Fruit fly (Drosophila melanogaster) whole organism, embryonic: Measurements from ENCODE around the gene LysD.

Source experiments
- Awh ChIP-seq: fragments of 200-800 bp; sonication (Bioruptor generic); IDR thresholded peaks from 2 replicates; pipeline ENCODE4, ENCODE4 v1.3.6; 2022; ENCODE audit warnings: missing biosample characterization, missing genetic modification characterization
- CG1024 ChIP-seq: fragments of 200-800 bp; sonication (Bioruptor generic); IDR thresholded peaks from 2 replicates; pipeline ENCODE4 v1.3.6; 2022; ENCODE audit warnings: missing biosample characterization, missing genetic modification characterization
- CG11723 ChIP-seq: fragments of 200-800 bp; sonication (Bioruptor generic); optimal IDR thresholded peaks from 2 replicates; lab custom pipeline; 2017; ENCODE audit warnings: missing biosample characterization, mild to moderate bottlenecking, missing genetic modification characterization
- CG15073 ChIP-seq: fragments of 200-800 bp; sonication (Bioruptor generic); optimal IDR thresholded peaks from 2 replicates; lab custom pipeline; 2016; ENCODE audit warnings: missing biosample characterization, missing genetic modification characterization
- CG1602 ChIP-seq: fragments of 200-800 bp; sonication (Bioruptor generic); optimal IDR thresholded peaks from 3 replicates; lab custom pipeline; 2016; ENCODE audit warnings: missing biosample characterization, missing genetic modification characterization
- CG16815 ChIP-seq: fragments of 200-800 bp; sonication (Bioruptor generic); optimal IDR thresholded peaks from 3 replicates; lab custom pipeline; 2017; ENCODE audit warnings: missing biosample characterization, mild to moderate bottlenecking, missing genetic modification characterization
- CG1792 ChIP-seq: fragments of 200-800 bp; sonication (Bioruptor generic); optimal IDR thresholded peaks from 2 replicates; lab custom pipeline; 2016; ENCODE audit warnings: missing biosample characterization, missing genetic modification characterization
- CG2129 ChIP-seq: fragments of 200-800 bp; sonication (Bioruptor generic); IDR thresholded peaks from 2 replicates; pipeline ENCODE4 v1.3.6; 2022; ENCODE audit warnings: missing biosample characterization, missing genetic modification characterization; ENCODE audit not compliant: partially characterized antibody
- CG2678 ChIP-seq: fragments of 200-800 bp; sonication (Bioruptor generic); optimal IDR thresholded peaks from 3 replicates; lab custom pipeline; 2019; ENCODE audit warnings: missing biosample characterization, mild to moderate bottlenecking, missing genetic modification characterization, moderate library complexity
- CG3407 ChIP-seq: fragments of 200-800 bp; sonication (Bioruptor generic); optimal IDR thresholded peaks from 2 replicates; lab custom pipeline; 2018; ENCODE audit warnings: missing biosample characterization, mild to moderate bottlenecking, missing genetic modification characterization
- CG3847 ChIP-seq: fragments of 200-800 bp; sonication (Bioruptor generic); IDR thresholded peaks from 2 replicates; pipeline ENCODE4 v1.3.6; 2022; ENCODE audit warnings: missing biosample characterization, missing genetic modification characterization
- CG5245 ChIP-seq: fragments of 200-800 bp; sonication (Bioruptor generic); optimal IDR thresholded peaks from 3 replicates; lab custom pipeline; 2016; ENCODE audit warnings: missing biosample characterization, missing genetic modification characterization
- CG7556 ChIP-seq: fragments of 200-800 bp; sonication (Bioruptor generic); optimal IDR thresholded peaks from 2 replicates; lab custom pipeline; 2017; ENCODE audit warnings: missing biosample characterization, mild to moderate bottlenecking, missing genetic modification characterization
- CG8765 ChIP-seq: fragments of 200-800 bp; sonication (Bioruptor generic); IDR thresholded peaks from 2 replicates; pipeline ENCODE4 v1.3.6; 2022; ENCODE audit warnings: missing biosample characterization, missing genetic modification characterization
- CG9215 ChIP-seq: fragments of 200-800 bp; sonication (Bioruptor generic); IDR thresholded peaks from 2 replicates; pipeline ENCODE4 v1.3.6; 2022; ENCODE audit warnings: missing biosample characterization, missing genetic modification characterization
- CG9437 ChIP-seq: fragments of 200-800 bp; sonication (Bioruptor generic); optimal IDR thresholded peaks from 2 replicates; lab custom pipeline; 2018; ENCODE audit warnings: missing biosample characterization, mild to moderate bottlenecking, missing genetic modification characterization
- CG9932 ChIP-seq: fragments of 200-800 bp; sonication (Bioruptor generic); IDR thresholded peaks from 2 replicates; pipeline ENCODE4 v1.3.6; 2022; ENCODE audit warnings: missing biosample characterization, missing genetic modification characterization
- E2f1 ChIP-seq: fragments of 200-800 bp; sonication (Bioruptor generic); IDR thresholded peaks from 2 replicates; pipeline ENCODE4 v1.3.6; 2022; ENCODE audit warnings: missing biosample characterization, missing genetic modification characterization
- Ets65A ChIP-seq: fragments of 200-800 bp; sonication (Bioruptor generic); peaks from one replicate; lab custom pipeline; 2016; ENCODE audit warnings: missing biosample characterization, missing genetic modification characterization
- Hand ChIP-seq: fragments of 200-800 bp; sonication (Bioruptor generic); optimal IDR thresholded peaks from 2 replicates; lab custom pipeline; 2017; ENCODE audit warnings: mild to moderate bottlenecking, missing biosample characterization, missing genetic modification reagents, missing genetic modification characterization
- Hr78 ChIP-seq, 2 experiments: fragments of 200-800 bp in 1 of 2; fragments of >200 bp in 1 of 2; sonication (Bioruptor generic) in 1 of 2; optimal IDR thresholded peaks; 2 replicates each; lab custom pipeline; 2017 to 2019; ENCODE audit warnings: missing biosample characterization in 2 of 2, missing genetic modification characterization in 2 of 2, mild to moderate bottlenecking in 1 of 2, moderate library complexity in 1 of 2
- Lhr ChIP-seq: fragments of 200-800 bp; sonication (Bioruptor generic); optimal IDR thresholded peaks from 3 replicates; lab custom pipeline; 2017; ENCODE audit warnings: mild to moderate bottlenecking, missing biosample characterization, missing genetic modification reagents, missing genetic modification characterization
- MBD-R2 ChIP-seq: fragments of 200-800 bp; sonication (Bioruptor generic); IDR thresholded peaks from 2 replicates; pipeline ENCODE4 v1.3.6; 2022; ENCODE audit warnings: missing biosample characterization, missing genetic modification characterization
- Med ChIP-seq: fragments of 200-800 bp; sonication (Bioruptor generic); peaks from one replicate; lab custom pipeline; 2016; ENCODE audit warnings: missing biosample characterization, missing genetic modification characterization, mild to moderate bottlenecking, inconsistent platforms, moderate library complexity
- Myb ChIP-seq: fragments of 200-800 bp; sonication (Bioruptor generic); optimal IDR thresholded peaks from 2 replicates; lab custom pipeline; 2016; ENCODE audit warnings: missing biosample characterization, missing genetic modification characterization
- Ptx1 ChIP-seq: fragments of 200-800 bp; sonication (Bioruptor generic); IDR thresholded peaks from 2 replicates; pipeline ENCODE4 v1.3.6; 2022; ENCODE audit warnings: missing biosample characterization, missing genetic modification characterization
- Taf1 ChIP-seq: fragments of 200-800 bp; sonication (Bioruptor generic); IDR thresholded peaks from 2 replicates; pipeline ENCODE4 v1.3.6; 2022; ENCODE audit warnings: missing biosample characterization, missing genetic modification characterization
- caup ChIP-seq: fragments of 200-800 bp; sonication (Bioruptor generic); optimal IDR thresholded peaks from 3 replicates; lab custom pipeline; 2017; ENCODE audit warnings: missing biosample characterization, mild to moderate bottlenecking, missing genetic modification characterization, moderate library complexity; ENCODE audit not compliant: severe bottlenecking
- cg ChIP-seq: fragments of 200-800 bp; sonication (Bioruptor generic); optimal IDR thresholded peaks from 3 replicates; lab custom pipeline; 2019; ENCODE audit warnings: missing biosample characterization, mild to moderate bottlenecking, missing genetic modification characterization, moderate library complexity
- chinmo ChIP-seq: fragments of 200-800 bp; sonication (Bioruptor generic); IDR thresholded peaks from 4 replicates; pipeline ENCODE4 v1.3.6; 2022; ENCODE audit warnings: missing biosample characterization, missing genetic modification characterization; ENCODE audit not compliant: partially characterized antibody
- crc ChIP-seq: fragments of 200-800 bp; sonication (Bioruptor generic); optimal IDR thresholded peaks from 2 replicates; lab custom pipeline; 2016; ENCODE audit warnings: missing biosample characterization, missing genetic modification characterization
- da ChIP-seq: fragments of 200-800 bp; sonication (Bioruptor generic); optimal IDR thresholded peaks from 2 replicates; lab custom pipeline; 2016; ENCODE audit warnings: missing biosample characterization, missing genetic modification characterization
- dimm ChIP-seq: fragments of 200-800 bp; sonication (Bioruptor generic); IDR thresholded peaks from 2 replicates; pipeline ENCODE4 v1.3.6; 2022; ENCODE audit warnings: missing biosample characterization, missing genetic modification characterization
- dmrt99B ChIP-seq: fragments of 200-800 bp; sonication (Bioruptor generic); optimal IDR thresholded peaks from 2 replicates; lab custom pipeline; 2018; ENCODE audit warnings: missing biosample characterization, mild to moderate bottlenecking, missing genetic modification characterization, moderate library complexity
- dysf ChIP-seq: fragments of 200-800 bp; sonication (Bioruptor generic); IDR thresholded peaks from 3 replicates; pipeline ENCODE4 v1.3.6; 2022; ENCODE audit warnings: missing biosample characterization, missing genetic modification characterization
- fru ChIP-seq: fragments of >200 bp; optimal IDR thresholded peaks from 2 replicates; lab custom pipeline; 2017
- gcm ChIP-seq: fragments of 200-800 bp; sonication (Bioruptor generic); optimal IDR thresholded peaks from 2 replicates; lab custom pipeline; 2019; ENCODE audit warnings: missing biosample characterization, mild to moderate bottlenecking, missing genetic modification characterization, moderate library complexity
- grn ChIP-seq: fragments of 200-800 bp; sonication (Bioruptor generic); optimal IDR thresholded peaks from 3 replicates; lab custom pipeline; 2017; ENCODE audit warnings: missing biosample characterization, missing genetic modification characterization
- klu ChIP-seq: fragments of 200-800 bp; sonication (Bioruptor generic); IDR thresholded peaks from 2 replicates; pipeline ENCODE4 v1.3.6; 2022; ENCODE audit warnings: missing biosample characterization, missing genetic modification characterization
- lab ChIP-seq: fragments of 200-800 bp; sonication (Bioruptor generic); optimal IDR thresholded peaks from 3 replicates; lab custom pipeline; 2017; ENCODE audit warnings: missing biosample characterization, missing genetic modification characterization, mild to moderate bottlenecking, moderate library complexity, missing genetic modification reagents
- lmd ChIP-seq: fragments of 200-800 bp; sonication (Bioruptor generic); IDR thresholded peaks from 2 replicates; pipeline ENCODE4 v1.3.6; 2022; ENCODE audit warnings: missing biosample characterization, missing genetic modification characterization
- nom ChIP-seq: fragments of 200-800 bp; sonication (Bioruptor generic); optimal IDR thresholded peaks from 2 replicates; lab custom pipeline; 2017; ENCODE audit warnings: missing biosample characterization, missing genetic modification characterization, mild to moderate bottlenecking, moderate library complexity, missing genetic modification reagents
- onecut ChIP-seq: fragments of 200-800 bp; sonication (Bioruptor generic); IDR thresholded peaks from 2 replicates; pipeline ENCODE4 v1.3.6; 2022; ENCODE audit warnings: missing biosample characterization, missing genetic modification characterization
- ranshi ChIP-seq: fragments of 200-800 bp; sonication (Bioruptor generic); IDR thresholded peaks from 2 replicates; pipeline ENCODE4 v1.3.6; 2022; ENCODE audit warnings: missing biosample characterization, missing genetic modification characterization
- rib ChIP-seq: fragments of 200-800 bp; sonication (Bioruptor generic); IDR thresholded peaks from 2 replicates; pipeline ENCODE4 v1.3.6; 2022; ENCODE audit warnings: missing biosample characterization, missing genetic modification characterization
- row ChIP-seq: fragments of 200-800 bp; sonication (Bioruptor generic); IDR thresholded peaks from 3 replicates; pipeline ENCODE4 v1.3.6; 2022; ENCODE audit warnings: missing biosample characterization, missing genetic modification characterization
- salm ChIP-seq: fragments of 200-800 bp; sonication (Bioruptor generic); optimal IDR thresholded peaks from 2 replicates; lab custom pipeline; 2018; ENCODE audit warnings: missing biosample characterization, mild to moderate bottlenecking, missing genetic modification characterization
- scrt ChIP-seq: fragments of 200-800 bp; sonication (Bioruptor generic); optimal IDR thresholded peaks from 2 replicates; lab custom pipeline; 2018; ENCODE audit warnings: missing biosample characterization, mild to moderate bottlenecking, missing genetic modification characterization, moderate library complexity
- tin ChIP-seq: fragments of 200-800 bp; sonication (Bioruptor generic); optimal IDR thresholded peaks from 3 replicates; lab custom pipeline; 2016; ENCODE audit warnings: missing biosample characterization, missing genetic modification characterization
- ttk ChIP-seq: fragments of 200-800 bp; sonication (Bioruptor generic); IDR thresholded peaks from 2 replicates; pipeline ENCODE4 v2.1.2; 2022; ENCODE audit warnings: missing biosample characterization, missing genetic modification characterization
- zen2 ChIP-seq: fragments of 200-800 bp; sonication (Bioruptor generic); IDR thresholded peaks from 3 replicates; pipeline ENCODE4 v1.3.6; 2022; ENCODE audit warnings: missing biosample characterization, missing genetic modification characterization; ENCODE audit not compliant: partially characterized antibody

LysD gene

DNA sequence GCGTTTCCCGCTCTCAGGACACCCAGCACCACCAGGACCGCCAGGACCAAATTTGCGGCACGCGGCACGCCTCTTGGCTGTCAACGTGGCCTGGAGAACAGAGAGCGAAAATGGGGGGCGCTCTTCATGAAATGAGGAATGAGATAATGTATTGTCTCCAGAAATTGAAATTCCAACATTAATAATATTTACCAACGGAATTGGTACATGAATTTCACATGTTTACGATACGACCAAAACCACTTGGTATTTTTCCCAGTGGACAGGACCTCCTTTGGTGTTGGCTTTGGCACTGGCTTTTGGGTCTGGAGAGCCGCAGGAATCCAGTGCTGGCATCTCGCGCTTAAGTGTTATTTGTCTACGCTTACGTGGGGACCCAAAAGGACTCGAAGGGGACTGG is 27.5 kb downstream of the LysD start (continued):
- TF ChIP-seq MBD-R2 (no peak), Med (GFP tag; lab: Kevin White, UChicago) (peak; percentile 74), cg (GFP tag; lab: Kevin White, UChicago) (no peak), CG1024 (GFP tag; lab: Robert Waterston, UW) (no peak), scrt (GFP tag; lab: Kevin White, UChicago) (peak; percentile 17), ttk (0 out of 2 replicates have a peak, but pooled peaks have one; percentile 21), Hr78 (GFP tag; optimal IDR thresholded peaks at IDR 0.05; lab: Kevin White, UChicago) (no peak), CG1792 (no peak), row (peak; percentile 62), Taf1 (GFP tag; lab: Robert Waterston, UW) (peak; percentile 33; the same call in 1 of the 2 replicates), rib (no peak), zen2 (GFP tag; lab: Robert Waterston, UW) (no peak), da (GFP tag; lab: Kevin White, UChicago) (no peak), CG16815 (GFP tag; lab: Kevin White, UChicago) (no peak), E2f1 (GFP tag; lab: Robert Waterston, UW) (no peak), CG2129 (GFP tag; lab: Robert Waterston, UW) (no peak), CG15073 (GFP tag; lab: Kevin White, UChicago) (no peak), CG5245 (GFP tag; lab: Kevin White, UChicago) (no peak), tin (GFP tag; lab: Kevin White, UChicago) (no peak), CG1602 (no peak), onecut (GFP tag; lab: Robert Waterston, UW) (no peak), CG7556 (GFP tag; lab: Kevin White, UChicago) (peak; percentile 24), dimm (GFP tag; lab: Robert Waterston, UW) (0 out of 2 replicates have a peak, but pooled peaks have one; percentile 18), caup (GFP tag; lab: Kevin White, UChicago) (no peak), Ptx1 (GFP tag; lab: Robert Waterston, UW) (peak; percentile 35; the same call in 1 of the 2 replicates), klu (GFP tag; lab: Robert Waterston, UW) (no peak), lab (GFP tag; lab: Kevin White, UChicago) (peak; percentile 53), Awh (no peak), dmrt99B (peak; percentile 29), grn (GFP tag; lab: Kevin White, UChicago) (no peak), dysf (GFP tag; lab: Robert Waterston, UW) (peak; percentile 52; the same call in 1 of the 3 replicates), gcm (no peak), CG3847 (GFP tag; lab: Robert Waterston, UW) (no peak), lmd (GFP tag; lab: Robert Waterston, UW) (peak; percentile 34; the same call in 1 of the 2 replicates), Lhr (GFP tag; lab: Kevin White, UChicago) (no peak), crc (GFP tag; lab: Kevin White, UChicago) (no peak), Hand (GFP tag; lab: Kevin White, UChicago) (no peak), CG3407 (no peak), ranshi (GFP tag; lab: Robert Waterston, UW) (peak; percentile 43; the same call in 1 of the 2 replicates), CG2678 (tag; lab: Kevin White, UChicago) (peak; percentile 41), salm (tag; lab: Kevin White, UChicago) (no peak), CG8765 (GFP tag; lab: Robert Waterston, UW) (no peak), nom (GFP tag; lab: Kevin White, UChicago) (no peak), CG11723 (GFP tag; lab: Kevin White, UChicago) (no peak), CG9215 (GFP tag; lab: Robert Waterston, UW) (peak; percentile 37; the same call in 1 of the 2 replicates), CG9437 (GFP tag; lab: Kevin White, UChicago) (no peak), CG9932 (GFP tag; lab: Robert Waterston, UW) (peak; percentile 43; the same call in 1 of the 2 replicates), fru (lab: Kevin White, UChicago) (no peak), Myb (GFP tag; lab: Kevin White, UChicago) (no peak), Ets65A (GFP tag; lab: Kevin White, UChicago) (peak; percentile 87), chinmo (GFP tag; lab: Robert Waterston, UW) (no peak)
